Fruit fly (Drosophila melanogaster) whole organism, prepupa: ENCODE data around the gene Ten-a.

ENCODE experiments used
- Blimp-1 ChIP-seq: fragments of 200-800 bp; sonication (Bioruptor generic); optimal IDR thresholded peaks from 3 replicates; lab custom pipeline; 2017; ENCODE audit warnings: missing biosample characterization, missing genetic modification characterization, mild to moderate bottlenecking, moderate library complexity, missing genetic modification reagents
- CG11762 ChIP-seq: fragments of 200-800 bp; sonication (Bioruptor generic); optimal IDR thresholded peaks from 3 replicates; lab custom pipeline; 2016; ENCODE audit warnings: missing biosample characterization, missing genetic modification characterization; ENCODE audit not compliant: insufficient read depth
- CG1621 ChIP-seq: fragments of 200-800 bp; sonication (Bioruptor generic); optimal IDR thresholded peaks from 3 replicates; lab custom pipeline; 2018; ENCODE audit warnings: missing biosample characterization, mild to moderate bottlenecking, missing genetic modification characterization
- CG16779 ChIP-seq: fragments of 200-800 bp; sonication (Bioruptor generic); optimal IDR thresholded peaks from 3 replicates; lab custom pipeline; 2017; ENCODE audit warnings: missing biosample characterization, mild to moderate bottlenecking, missing genetic modification characterization
- CG31627 ChIP-seq: fragments of 200-800 bp; sonication (Bioruptor generic); optimal IDR thresholded peaks from 3 replicates; lab custom pipeline; 2016; ENCODE audit warnings: missing biosample characterization, missing genetic modification characterization
- CG32006 ChIP-seq: fragments of 200-800 bp; sonication (Bioruptor generic); optimal IDR thresholded peaks from 3 replicates; lab custom pipeline; 2017; ENCODE audit warnings: missing biosample characterization, mild to moderate bottlenecking, missing genetic modification characterization
- CG3919 ChIP-seq: fragments of 200-800 bp; sonication (Bioruptor generic); optimal IDR thresholded peaks from 3 replicates; lab custom pipeline; 2016; ENCODE audit warnings: missing biosample characterization, missing genetic modification characterization
- CG6276 ChIP-seq: fragments of 200-800 bp; sonication (Bioruptor generic); optimal IDR thresholded peaks from 2 replicates; lab custom pipeline; 2017; ENCODE audit warnings: missing biosample characterization, mild to moderate bottlenecking, missing genetic modification characterization
- CG6792 ChIP-seq: fragments of 200-800 bp; sonication (Bioruptor generic); optimal IDR thresholded peaks from 3 replicates; lab custom pipeline; 2016; ENCODE audit warnings: missing biosample characterization, missing genetic modification characterization
- CG6854 ChIP-seq: fragments of 200-800 bp; sonication (Bioruptor generic); optimal IDR thresholded peaks from 2 replicates; lab custom pipeline; 2017; ENCODE audit warnings: missing biosample characterization, mild to moderate bottlenecking, missing genetic modification characterization
- CG7368 ChIP-seq: fragments of 200-800 bp; sonication (Bioruptor generic); optimal IDR thresholded peaks from 3 replicates; lab custom pipeline; 2016; ENCODE audit warnings: missing biosample characterization, missing genetic modification characterization
- CG8119 ChIP-seq: fragments of 200-800 bp; sonication (Bioruptor generic); IDR thresholded peaks from 3 replicates; pipeline ENCODE4 v1.3.6; 2022; ENCODE audit warnings: missing biosample characterization, missing genetic modification characterization
- Eip75B ChIP-seq: fragments of 200-800 bp; sonication (Bioruptor generic); optimal IDR thresholded peaks from 3 replicates; lab custom pipeline; 2016; ENCODE audit warnings: missing biosample characterization, missing genetic modification characterization
- Eip78C ChIP-seq: fragments of 200-800 bp; sonication (Bioruptor generic); peaks from one replicate; lab custom pipeline; 2016; ENCODE audit warnings: missing biosample characterization, missing genetic modification characterization
- Eip93F ChIP-seq: fragments of 200-800 bp; sonication (Bioruptor generic); optimal IDR thresholded peaks from 2 replicates; lab custom pipeline; 2016; ENCODE audit warnings: missing biosample characterization, mild to moderate bottlenecking, missing genetic modification characterization
- Ets96B ChIP-seq: fragments of 200-800 bp; optimal IDR thresholded peaks from 2 replicates; lab custom pipeline; 2019; ENCODE audit warnings: missing biosample characterization, mild to moderate bottlenecking, missing genetic modification characterization, moderate library complexity
- Hr4 ChIP-seq: fragments of 200-800 bp; sonication (Bioruptor generic); optimal IDR thresholded peaks from 3 replicates; lab custom pipeline; 2016; ENCODE audit warnings: missing biosample characterization, missing genetic modification characterization
- Met ChIP-seq: fragments of 200-800 bp; sonication (Bioruptor generic); optimal IDR thresholded peaks from 3 replicates; lab custom pipeline; 2016; ENCODE audit warnings: missing biosample characterization, missing genetic modification characterization
- OdsH ChIP-seq: fragments of 200-800 bp; sonication (Bioruptor generic); optimal IDR thresholded peaks from 3 replicates; lab custom pipeline; 2016; ENCODE audit warnings: missing biosample characterization, missing genetic modification characterization
- Sox102F ChIP-seq: fragments of 200-800 bp; sonication (Bioruptor generic); optimal IDR thresholded peaks from 2 replicates; lab custom pipeline; 2016; ENCODE audit warnings: missing biosample characterization, mild to moderate bottlenecking, missing genetic modification characterization
- achi ChIP-seq: fragments of 200-800 bp; sonication (Bioruptor generic); optimal IDR thresholded peaks from 3 replicates; lab custom pipeline; 2016; ENCODE audit warnings: missing biosample characterization, missing genetic modification characterization
- dac ChIP-seq: fragments of 200-800 bp; sonication (Bioruptor generic); optimal IDR thresholded peaks from 2 replicates; lab custom pipeline; 2017; ENCODE audit warnings: missing biosample characterization, mild to moderate bottlenecking, missing genetic modification characterization
- dsx ChIP-seq: fragments of 200-800 bp; optimal IDR thresholded peaks from 3 replicates; lab custom pipeline; 2019; ENCODE audit warnings: missing biosample characterization, mild to moderate bottlenecking, missing genetic modification characterization, moderate library complexity; ENCODE audit not compliant: poor library complexity, severe bottlenecking
- eg ChIP-seq: fragments of 200-800 bp; sonication (Bioruptor generic); IDR thresholded peaks from 3 replicates; pipeline ENCODE4 v1.3.6; 2022; ENCODE audit warnings: missing biosample characterization, missing genetic modification characterization
- esn ChIP-seq: fragments of 200-800 bp; sonication (Bioruptor generic); optimal IDR thresholded peaks from 2 replicates; lab custom pipeline; 2016; ENCODE audit warnings: missing biosample characterization, mild to moderate bottlenecking, missing genetic modification characterization, moderate library complexity
- fd59A ChIP-seq: fragments of 200-800 bp; sonication (Bioruptor generic); optimal IDR thresholded peaks from 2 replicates; lab custom pipeline; 2017; ENCODE audit warnings: missing biosample characterization, mild to moderate bottlenecking, missing genetic modification characterization, missing genetic modification reagents
- fkh ChIP-seq: fragments of 200-800 bp; sonication (Bioruptor generic); optimal IDR thresholded peaks from 3 replicates; lab custom pipeline; 2017; ENCODE audit warnings: missing biosample characterization, mild to moderate bottlenecking, missing genetic modification characterization, moderate library complexity
- net ChIP-seq: fragments of 200-800 bp; sonication (Bioruptor generic); optimal IDR thresholded peaks from 3 replicates; lab custom pipeline; 2016; ENCODE audit warnings: missing biosample characterization, missing genetic modification characterization
- spab ChIP-seq: fragments of 200-800 bp; sonication (Bioruptor generic); optimal IDR thresholded peaks from 2 replicates; lab custom pipeline; 2017; ENCODE audit warnings: missing biosample characterization, mild to moderate bottlenecking, missing genetic modification characterization, missing genetic modification reagents
- ss ChIP-seq, 2 experiments: fragments of 200-800 bp; sonication (Bioruptor generic); optimal IDR thresholded peaks; 2 replicates in 1 of 2; 3 replicates in 1 of 2; lab custom pipeline; 2017 to 2018; ENCODE audit warnings: mild to moderate bottlenecking in 2 of 2, missing biosample characterization in 2 of 2, missing genetic modification characterization in 2 of 2, moderate library complexity in 1 of 2
- svp ChIP-seq: fragments of 200-800 bp; sonication (Bioruptor generic); peaks from one replicate; lab custom pipeline; 2016; ENCODE audit warnings: missing biosample characterization, missing genetic modification characterization
- topi ChIP-seq: fragments of 200-800 bp; sonication (Bioruptor generic); optimal IDR thresholded peaks from 3 replicates; lab custom pipeline; 2016; ENCODE audit warnings: missing biosample characterization, missing genetic modification characterization

Ten-a gene

dm6 chrX:12006678-12007441 is 36.6 kb upstream of the Ten-a start, which contains the start of gene CG1806 (continued):
- TF ChIP-seq Hr4 (GFP tag; lab: Kevin White, UChicago): no peak
- TF ChIP-seq CG3919 (GFP tag; lab: Kevin White, UChicago): no peak
- no peak for TF ChIP-seq CG7368 (GFP tag; lab: Kevin White, UChicago)
- TF ChIP-seq Eip75B: peak; percentile 36
- peak; percentile 26 for TF ChIP-seq CG6854
- peak; percentile 48 for TF ChIP-seq Sox102F (GFP tag; lab: Kevin White, UChicago)
- TF ChIP-seq eg: peak; percentile 72
- no peak for TF ChIP-seq OdsH
- TF ChIP-seq topi (GFP tag; lab: Kevin White, UChicago): peak; percentile 10
- TF ChIP-seq ss (GFP tag; optimal IDR thresholded peaks at IDR 0.05; lab: Kevin White, UChicago): peak; percentile 49 to 82
- TF ChIP-seq Eip78C (GFP tag; lab: Kevin White, UChicago): peak; percentile 82
- peak; percentile 68 for TF ChIP-seq CG6276 (GFP tag; lab: Kevin White, UChicago)
- TF ChIP-seq fd59A: no peak
- no peak for TF ChIP-seq CG11762 (GFP tag; lab: Kevin White, UChicago)
- TF ChIP-seq CG8119: peak; percentile 57; the same call in 2 of the 3 replicates
- TF ChIP-seq spab: peak; percentile 33
- TF ChIP-seq fkh (GFP tag; lab: Kevin White, UChicago): peak; percentile 11
- peak; percentile 59 for TF ChIP-seq CG16779
- peak; percentile 40 for TF ChIP-seq Ets96B (tag; lab: Kevin White, UChicago)
- no peak for TF ChIP-seq Blimp-1 (GFP tag; lab: Kevin White, UChicago)
- no peak for TF ChIP-seq CG1621

dm6 chrX:12007593-12007992 is 35.9 kb upstream of the Ten-a start:
- TF ChIP-seq CG31627 (no peak), Eip78C (GFP tag; lab: Kevin White, UChicago) (peak; percentile 71), CG32006 (no peak), CG6792 (GFP tag; lab: Kevin White, UChicago) (no peak), Eip75B (no peak), CG16779 (no peak), eg (no peak), topi (GFP tag; lab: Kevin White, UChicago) (no peak), Eip93F (GFP tag; lab: Kevin White, UChicago) (no peak), dac (GFP tag; lab: Kevin White, UChicago) (no peak), Sox102F (GFP tag; lab: Kevin White, UChicago) (no peak), fd59A (no peak), Blimp-1 (GFP tag; lab: Kevin White, UChicago) (no peak), svp (GFP tag; lab: Kevin White, UChicago) (peak; percentile 6), net (no peak), Hr4 (GFP tag; lab: Kevin White, UChicago) (no peak), Met (GFP tag; lab: Kevin White, UChicago) (no peak)

- TF ChIP-seq Eip78C (GFP tag; lab: Kevin White, UChicago): peak; percentile 6
- peak; percentile 31 for TF ChIP-seq dsx (GFP tag; lab: Kevin White, UChicago)
- TF ChIP-seq svp (GFP tag; lab: Kevin White, UChicago): peak; percentile 95
- TF ChIP-seq CG16779: no peak
- no peak for TF ChIP-seq achi (GFP tag; lab: Kevin White, UChicago)
- peak; percentile 66 for TF ChIP-seq fkh (GFP tag; lab: Kevin White, UChicago)
- no peak for TF ChIP-seq esn (GFP tag; lab: Kevin White, UChicago)
Measured at dm6 chrX:12012149-12013097, 31.1 kb upstream of the Ten-a start, which contains the start of the genes CG1492 and regucalcin. TSS of gene CG1492 (minus strand) at chrX:12012211. TSS of gene regucalcin (plus strand) at chrX:12012377.
